Worm (Caenorhabditis elegans) whole organism, L4/young adult: ENCODE results near the gene C44F1.1.

ENCODE experiments used
- W03F9.2 ChIP-seq: fragments of 150-350 bp; optimal IDR thresholded peaks from 2 replicates; lab custom pipeline; 2014; ENCODE audit warnings: missing biosample characterization, missing genetic modification characterization
- dao-5 ChIP-seq: sonication (generic microtip); optimal IDR thresholded peaks from 2 replicates; lab custom pipeline; 2016; ENCODE audit warnings: missing genotype, missing genetic modification characterization, moderate library complexity, missing compliant biosample characterization
- him-1 ChIP-seq: sonication (generic microtip); optimal IDR thresholded peaks from 2 replicates; lab custom pipeline; 2016; ENCODE audit warnings: missing genotype, missing genetic modification reagents, missing genetic modification characterization, missing compliant biosample characterization

- TF ChIP-seq W03F9.2 (tag; lab: Kevin White, UChicago), result no peak
- no peak for TF ChIP-seq him-1 (tag; lab: Kevin White, UChicago)
- TF ChIP-seq dao-5 (tag; lab: Kevin White, UChicago), result no peak
Observed at ce11 chrIII:3804422-3804821, 39.1 kb upstream of the C44F1.1 start, which contains the start of gene xbx-5.
